Worm (Caenorhabditis elegans) whole organism, mixed stage, embryonic: ENCODE data around the gene R03G8.3.

ENCODE experiments used
- M03D4.4 ChIP-seq: sonication (generic microtip); optimal IDR thresholded peaks from 2 replicates; lab custom pipeline; 2017; ENCODE audit warnings: mild to moderate bottlenecking, missing genetic modification characterization, missing compliant biosample characterization
- bed-3 ChIP-seq: fragments of 200-800 bp; sonication (Bioruptor generic); optimal IDR thresholded peaks from 3 replicates; lab custom pipeline; 2018; ENCODE audit warnings: mild to moderate bottlenecking, missing genetic modification characterization, moderate library complexity, missing compliant biosample characterization
- blmp-1 ChIP-seq: fragments of 150-350 bp; optimal IDR thresholded peaks from 2 replicates; lab custom pipeline; 2014; ENCODE audit warnings: missing biosample characterization, missing genetic modification characterization
- ceh-39 ChIP-seq: fragments of 150-350 bp; optimal IDR thresholded peaks from 2 replicates; lab custom pipeline; 2014; ENCODE audit warnings: missing biosample characterization, missing genetic modification characterization
- ceh-43 ChIP-seq: fragments of 200-800 bp; sonication (Bioruptor generic); optimal IDR thresholded peaks from 2 replicates; lab custom pipeline; 2018; ENCODE audit warnings: mild to moderate bottlenecking, missing genetic modification characterization, moderate library complexity, missing compliant biosample characterization
- ceh-83 ChIP-seq: fragments of 200-800 bp; sonication (Bioruptor generic); optimal IDR thresholded peaks from 2 replicates; lab custom pipeline; 2018; ENCODE audit warnings: mild to moderate bottlenecking, missing genetic modification characterization, missing compliant biosample characterization
- ces-1 ChIP-seq: fragments of 150-350 bp; optimal IDR thresholded peaks from 2 replicates; lab custom pipeline; 2014; ENCODE audit warnings: missing biosample characterization, missing genetic modification reagents, missing genetic modification characterization
- cnd-1 ChIP-seq: fragments of 200-800 bp; sonication (Bioruptor generic); optimal IDR thresholded peaks from 2 replicates; lab custom pipeline; 2018; ENCODE audit warnings: mild to moderate bottlenecking, missing genetic modification characterization, missing compliant biosample characterization
- drap-1 ChIP-seq: fragments of 200-800 bp; sonication (Bioruptor generic); optimal IDR thresholded peaks from 3 replicates; lab custom pipeline; 2018; ENCODE audit warnings: mild to moderate bottlenecking, missing genetic modification characterization, missing compliant biosample characterization
- elt-1 ChIP-seq: sonication (generic microtip); optimal IDR thresholded peaks from 2 replicates; lab custom pipeline; 2017; ENCODE audit warnings: missing genetic modification characterization, mild to moderate bottlenecking, missing compliant biosample characterization, antibody characterized with exemption, moderate library complexity, borderline replicate concordance; ENCODE audit not compliant: insufficient read depth
- elt-3 ChIP-seq: fragments of 150-350 bp; optimal IDR thresholded peaks from 2 replicates; lab custom pipeline; 2014; ENCODE audit warnings: missing biosample characterization, missing genetic modification characterization
- flh-1 ChIP-seq: fragments of 200-800 bp; sonication (Bioruptor generic); optimal IDR thresholded peaks from 2 replicates; lab custom pipeline; 2018; ENCODE audit warnings: mild to moderate bottlenecking, missing genetic modification characterization, moderate library complexity, missing compliant biosample characterization
- ham-2 ChIP-seq: fragments of 200-800 bp; sonication (Bioruptor generic); optimal IDR thresholded peaks from 2 replicates; lab custom pipeline; 2018; ENCODE audit warnings: mild to moderate bottlenecking, missing genetic modification characterization, missing compliant biosample characterization
- hlh-1 ChIP-seq: fragments of 150-350 bp; optimal IDR thresholded peaks from 2 replicates; lab custom pipeline; 2014; ENCODE audit warnings: missing biosample characterization, missing genetic modification reagents, missing genetic modification characterization
- lin-13 ChIP-seq: fragments of 150-350 bp; optimal IDR thresholded peaks from 2 replicates; lab custom pipeline; 2014; ENCODE audit warnings: missing biosample characterization, missing genetic modification characterization
- lin-32 ChIP-seq: fragments of 200-800 bp; sonication (Bioruptor generic); optimal IDR thresholded peaks from 2 replicates; lab custom pipeline; 2018; ENCODE audit warnings: mild to moderate bottlenecking, missing genetic modification characterization, missing compliant biosample characterization
- lsy-2 ChIP-seq: fragments of 150-350 bp; optimal IDR thresholded peaks from 2 replicates; lab custom pipeline; 2014; ENCODE audit warnings: missing biosample characterization, missing genetic modification characterization
- mab-5 ChIP-seq: fragments of 150-350 bp; optimal IDR thresholded peaks from 2 replicates; lab custom pipeline; 2014; ENCODE audit warnings: missing biosample characterization, missing genetic modification characterization
- mep-1 ChIP-seq: fragments of 150-350 bp; optimal IDR thresholded peaks from 2 replicates; lab custom pipeline; 2017; ENCODE audit warnings: missing biosample characterization, missing genetic modification reagents, missing genetic modification characterization, inconsistent platforms
- mls-2 ChIP-seq: sonication (generic microtip); optimal IDR thresholded peaks from 2 replicates; lab custom pipeline; 2016; ENCODE audit warnings: mild to moderate bottlenecking, missing genetic modification characterization, moderate library complexity, missing compliant biosample characterization
- nhr-12 ChIP-seq: fragments of 150-350 bp; optimal IDR thresholded peaks from 2 replicates; lab custom pipeline; 2014; ENCODE audit warnings: missing biosample characterization, missing genetic modification characterization
- nhr-237 ChIP-seq: fragments of 150-350 bp; optimal IDR thresholded peaks from 2 replicates; lab custom pipeline; 2014; ENCODE audit warnings: missing biosample characterization, missing genetic modification characterization
- nhr-28 ChIP-seq: fragments of 150-350 bp; optimal IDR thresholded peaks from 2 replicates; lab custom pipeline; 2014; ENCODE audit warnings: missing biosample characterization, missing genetic modification characterization
- pha-4 ChIP-seq: fragments of 150-350 bp; optimal IDR thresholded peaks from 2 replicates; lab custom pipeline; 2018; ENCODE audit warnings: missing biosample characterization, missing genetic modification reagents, missing genetic modification characterization
- sem-2 ChIP-seq: fragments of 200-800 bp; sonication (Bioruptor generic); optimal IDR thresholded peaks from 2 replicates; lab custom pipeline; 2018; ENCODE audit warnings: mild to moderate bottlenecking, missing genetic modification characterization, missing compliant biosample characterization
- sptf-1 ChIP-seq: sonication (generic microtip); optimal IDR thresholded peaks from 2 replicates; lab custom pipeline; 2017; ENCODE audit warnings: mild to moderate bottlenecking, missing genetic modification characterization, moderate library complexity, missing compliant biosample characterization
- tbx-8 ChIP-seq: fragments of 200-800 bp; sonication (Bioruptor generic); optimal IDR thresholded peaks from 2 replicates; lab custom pipeline; 2018; ENCODE audit warnings: mild to moderate bottlenecking, missing genetic modification characterization, moderate library complexity, missing compliant biosample characterization
- unc-120 ChIP-seq: sonication (generic microtip); optimal IDR thresholded peaks from 2 replicates; lab custom pipeline; 2017; ENCODE audit warnings: missing genetic modification characterization, missing compliant biosample characterization; ENCODE audit not compliant: poor library complexity, severe bottlenecking
- unc-39 ChIP-seq: fragments of 150-350 bp; optimal IDR thresholded peaks from 2 replicates; lab custom pipeline; 2014; ENCODE audit warnings: missing biosample characterization, missing genetic modification characterization
- unc-62 ChIP-seq: fragments of 150-350 bp; optimal IDR thresholded peaks from 2 replicates; lab custom pipeline; 2014; ENCODE audit warnings: missing biosample characterization, missing genetic modification reagents, missing genetic modification characterization
- ztf-11 ChIP-seq: fragments of 150-350 bp; optimal IDR thresholded peaks from 2 replicates; lab custom pipeline; 2014; ENCODE audit warnings: missing biosample characterization, missing genetic modification characterization

The R03G8.3 gene

DNA sequence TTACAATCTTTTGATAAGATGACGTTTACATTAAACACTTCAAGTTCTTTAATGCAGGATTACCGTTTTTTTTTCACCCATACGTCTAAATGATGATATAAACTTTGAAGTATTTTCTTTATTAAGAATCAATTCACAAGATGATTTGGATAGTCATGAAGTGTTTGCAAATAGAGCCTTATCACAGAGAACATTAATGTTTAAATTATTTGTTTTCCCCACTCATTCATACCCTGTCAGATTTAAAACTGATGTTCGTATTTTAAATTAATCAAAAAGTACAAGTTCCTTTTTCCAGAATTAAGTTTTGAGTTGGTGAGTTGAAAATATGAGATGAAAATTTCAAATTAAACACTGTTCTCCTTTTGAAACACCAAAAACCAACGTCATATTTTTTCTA is at the start of gene R03G8.3:
Gene R03G8.3 (plus strand): TSS at position 301 of the 400 bp plus-strand sequence.
- no peak for TF ChIP-seq ham-2 (GFP tag; lab: Kevin White, UChicago)
- TF ChIP-seq unc-39 (tag; lab: Kevin White, UChicago): no peak
- TF ChIP-seq cnd-1 (tag; lab: Kevin White, UChicago): no peak
- TF ChIP-seq mep-1 (tag; lab: Kevin White, UChicago): no peak

DNA sequence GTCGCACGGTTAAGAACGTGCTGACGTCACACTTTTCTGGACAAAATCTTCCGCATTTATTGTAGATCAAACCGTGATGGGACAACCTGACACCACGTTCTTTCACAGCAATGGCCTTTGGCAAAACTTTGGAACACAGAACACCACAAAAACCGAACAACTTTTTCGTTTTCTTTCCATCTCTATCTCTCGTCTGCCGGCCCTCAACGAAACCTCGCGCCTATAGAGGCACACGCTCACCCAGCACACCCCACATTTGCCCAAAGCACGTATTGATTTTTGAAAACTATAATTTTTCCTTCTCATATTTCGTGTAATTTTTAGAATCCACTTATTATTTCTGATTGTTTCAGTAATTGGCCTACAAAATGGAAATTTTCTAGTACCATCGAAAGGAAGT is 48.9 kb upstream of the R03G8.3 start:
- TF ChIP-seq nhr-12 (tag; lab: Kevin White, UChicago): no peak
- TF ChIP-seq sptf-1 (tag; lab: Kevin White, UChicago): no peak
- TF ChIP-seq lsy-2: no peak
- no peak for TF ChIP-seq cnd-1 (tag; lab: Kevin White, UChicago)
- TF ChIP-seq mep-1 (tag; lab: Kevin White, UChicago): no peak
- TF ChIP-seq pha-4 (tag; lab: Kevin White, UChicago): no peak
- no peak for TF ChIP-seq ham-2 (GFP tag; lab: Kevin White, UChicago)
- TF ChIP-seq unc-39 (tag; lab: Kevin White, UChicago): no peak
- no peak for TF ChIP-seq flh-1 (GFP tag; lab: Kevin White, UChicago)
- no peak for TF ChIP-seq ceh-43
- no peak for TF ChIP-seq bed-3 (GFP tag; lab: Kevin White, UChicago)
- TF ChIP-seq drap-1 (GFP tag; lab: Kevin White, UChicago): no peak
- no peak for TF ChIP-seq elt-1 (tag; lab: Kevin White, UChicago)
- no peak for TF ChIP-seq unc-62
- TF ChIP-seq mls-2 (tag; lab: Kevin White, UChicago): no peak
- no peak for TF ChIP-seq tbx-8 (GFP tag; lab: Kevin White, UChicago)
- no peak for TF ChIP-seq ceh-39 (tag; lab: Kevin White, UChicago)
- no peak for TF ChIP-seq lin-13 (tag; lab: Kevin White, UChicago)
- TF ChIP-seq mab-5: no peak

DNA sequence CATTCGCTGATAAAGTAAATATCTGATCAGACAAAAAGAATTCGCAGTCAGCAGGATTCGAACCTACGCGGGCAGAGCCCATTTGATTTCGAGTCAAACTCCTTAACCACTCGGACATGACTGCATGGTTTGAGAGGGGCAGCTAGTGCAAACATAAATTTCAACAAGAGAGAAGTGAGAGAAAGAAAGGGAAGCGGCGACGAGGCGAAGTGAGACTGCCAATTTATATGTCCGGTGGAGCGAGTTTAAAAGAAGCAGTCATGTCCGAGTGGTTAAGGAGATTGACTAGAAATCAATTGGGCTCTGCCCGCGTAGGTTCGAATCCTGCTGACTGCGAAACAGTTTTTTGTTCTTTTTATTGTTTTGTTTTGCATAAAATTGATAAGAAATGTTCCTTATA is 44.4 kb upstream of the R03G8.3 start:
- peak; percentile 4 for TF ChIP-seq ztf-11 (tag; lab: Kevin White, UChicago)
- TF ChIP-seq mep-1 (tag; lab: Kevin White, UChicago): peak; percentile 63
- peak; percentile 94 for TF ChIP-seq unc-120 (tag; lab: Kevin White, UChicago)
- TF ChIP-seq M03D4.4 (tag; lab: Kevin White, UChicago): peak; percentile 90
- TF ChIP-seq drap-1 (GFP tag; lab: Kevin White, UChicago): peak; percentile 96
- peak; percentile 59 for TF ChIP-seq nhr-28 (tag; lab: Kevin White, UChicago)
- TF ChIP-seq elt-3: peak; percentile 54
- peak; percentile 63 for TF ChIP-seq hlh-1 (tag; lab: Kevin White, UChicago)
- TF ChIP-seq mab-5: peak; percentile 29
- TF ChIP-seq sptf-1 (tag; lab: Kevin White, UChicago): peak; percentile 95
- TF ChIP-seq ham-2 (GFP tag; lab: Kevin White, UChicago): peak; percentile 80
- peak; percentile 50 for TF ChIP-seq lsy-2
- peak; percentile 81 for TF ChIP-seq cnd-1 (tag; lab: Kevin White, UChicago)
- peak; percentile 56 for TF ChIP-seq tbx-8 (GFP tag; lab: Kevin White, UChicago)
- peak; percentile 73 for TF ChIP-seq nhr-237 (tag; lab: Kevin White, UChicago)
- peak; percentile 72 for TF ChIP-seq sem-2
- TF ChIP-seq bed-3 (GFP tag; lab: Kevin White, UChicago): peak; percentile 88
- TF ChIP-seq ces-1 (GFP tag; lab: Kevin White, UChicago): peak; percentile 85
- peak; percentile 42 for TF ChIP-seq unc-62
- TF ChIP-seq pha-4 (tag; lab: Kevin White, UChicago): peak; percentile 3
- TF ChIP-seq lin-13 (tag; lab: Kevin White, UChicago): peak; percentile 41
- peak; percentile 86 for TF ChIP-seq ceh-43
- peak; percentile 85 for TF ChIP-seq flh-1 (GFP tag; lab: Kevin White, UChicago)
- peak; percentile 35 for TF ChIP-seq ceh-39 (tag; lab: Kevin White, UChicago)
- TF ChIP-seq mls-2 (tag; lab: Kevin White, UChicago): peak; percentile 96
- TF ChIP-seq lin-32 (GFP tag; lab: Kevin White, UChicago): peak; percentile 88
- TF ChIP-seq ceh-83 (GFP tag; lab: Kevin White, UChicago): peak; percentile 94

DNA sequence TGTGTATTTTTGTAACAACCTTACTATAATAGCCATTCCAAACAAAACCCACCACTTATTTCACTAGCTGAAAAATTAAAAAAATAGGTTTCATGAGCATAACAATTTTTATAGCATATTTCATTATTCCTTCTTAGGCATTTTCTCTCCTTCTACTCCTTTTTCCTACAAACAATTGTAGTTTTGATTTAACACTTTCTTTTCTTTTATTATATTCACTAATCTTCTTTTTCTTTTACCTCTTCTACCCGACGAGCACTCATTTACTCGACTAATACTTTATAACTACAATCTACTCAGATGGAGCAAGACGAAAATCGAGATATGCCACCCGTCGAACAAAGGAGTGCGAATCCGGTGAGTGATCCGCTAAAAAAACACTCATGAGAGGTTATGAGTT is 42.5 kb upstream of the R03G8.3 start, which contains the start of gene C53C7.3:
Gene C53C7.3 (plus strand): TSS at position 301 of the 400 bp plus-strand sequence.
- no peak for TF ChIP-seq nhr-28 (tag; lab: Kevin White, UChicago)
- no peak for TF ChIP-seq ceh-43
- no peak for TF ChIP-seq ceh-83 (GFP tag; lab: Kevin White, UChicago)
- no peak for TF ChIP-seq blmp-1 (tag; lab: Kevin White, UChicago)
- TF ChIP-seq ces-1 (GFP tag; lab: Kevin White, UChicago): no peak
- no peak for TF ChIP-seq flh-1 (GFP tag; lab: Kevin White, UChicago)
- TF ChIP-seq lsy-2: no peak
- no peak for TF ChIP-seq nhr-237 (tag; lab: Kevin White, UChicago)
- TF ChIP-seq unc-120 (tag; lab: Kevin White, UChicago): no peak
